Worm (Caenorhabditis elegans) whole organism, late embryonic: Measurements from ENCODE around the gene scl-11.

Experiments
- C08G9.2 ChIP-seq: sonication (generic microtip); optimal IDR thresholded peaks from 2 replicates; lab custom pipeline; 2016; ENCODE audit warnings: mild to moderate bottlenecking, missing genetic modification characterization, moderate library complexity, missing compliant biosample characterization
- T23F11.4 ChIP-seq: fragments of 200-800 bp; sonication (Bioruptor generic); optimal IDR thresholded peaks from 2 replicates; lab custom pipeline; 2018; ENCODE audit warnings: mild to moderate bottlenecking, missing genetic modification characterization, missing compliant biosample characterization
- Y22D7AL.16 ChIP-seq: sonication (generic microtip); optimal IDR thresholded peaks from 2 replicates; lab custom pipeline; 2016; ENCODE audit warnings: missing genetic modification characterization, missing compliant biosample characterization
- ahr-1 ChIP-seq: sonication (generic microtip); optimal IDR thresholded peaks from 2 replicates; lab custom pipeline; 2016; ENCODE audit warnings: missing genetic modification characterization, missing compliant biosample characterization
- ceh-14 ChIP-seq: sonication (generic microtip); optimal IDR thresholded peaks from 2 replicates; lab custom pipeline; 2016; ENCODE audit warnings: missing genotype, missing genetic modification characterization, missing compliant biosample characterization
- ceh-18 ChIP-seq: sonication (generic microtip); optimal IDR thresholded peaks from 2 replicates; lab custom pipeline; 2016; ENCODE audit warnings: missing genetic modification characterization, missing compliant biosample characterization
- ceh-19 ChIP-seq: fragments of 200-800 bp; sonication (Bioruptor generic); optimal IDR thresholded peaks from 2 replicates; lab custom pipeline; 2018; ENCODE audit warnings: mild to moderate bottlenecking, missing genetic modification characterization, missing compliant biosample characterization
- ceh-2 ChIP-seq: sonication (generic microtip); optimal IDR thresholded peaks from 2 replicates; lab custom pipeline; 2016; ENCODE audit warnings: missing genotype, missing genetic modification characterization, missing compliant biosample characterization
- ceh-22 ChIP-seq: sonication (generic microtip); optimal IDR thresholded peaks from 2 replicates; lab custom pipeline; 2017; ENCODE audit warnings: missing biosample characterization, missing genetic modification characterization
- ceh-30 ChIP-seq: fragments of 150-350 bp; optimal IDR thresholded peaks from 2 replicates; lab custom pipeline; 2014; ENCODE audit warnings: missing biosample characterization, missing genetic modification characterization
- ceh-31 ChIP-seq: sonication (generic microtip); optimal IDR thresholded peaks from 2 replicates; lab custom pipeline; 2016; ENCODE audit warnings: missing genetic modification characterization, missing compliant biosample characterization
- ceh-45 ChIP-seq: fragments of 200-800 bp; sonication (Bioruptor generic); IDR thresholded peaks from 2 replicates; pipeline ENCODE4 v1.3.6; 2022; ENCODE audit warnings: missing genetic modification reagents, missing genetic modification characterization, missing compliant biosample characterization
- ceh-48 ChIP-seq: sonication (generic microtip); optimal IDR thresholded peaks from 2 replicates; lab custom pipeline; 2016; ENCODE audit warnings: missing genetic modification characterization, inconsistent platforms, missing compliant biosample characterization
- ceh-6 ChIP-seq: fragments of 200-800 bp; sonication (Bioruptor generic); optimal IDR thresholded peaks from 2 replicates; lab custom pipeline; 2018; ENCODE audit warnings: mild to moderate bottlenecking, missing genetic modification characterization, missing compliant biosample characterization
- che-1 ChIP-seq: sonication (generic microtip); optimal IDR thresholded peaks from 2 replicates; lab custom pipeline; 2016; ENCODE audit warnings: mild to moderate bottlenecking, missing genetic modification characterization, missing compliant biosample characterization
- elt-2 ChIP-seq: sonication (generic microtip); optimal IDR thresholded peaks from 2 replicates; lab custom pipeline; 2016; ENCODE audit warnings: missing genetic modification reagents, missing genetic modification characterization, missing compliant biosample characterization
- elt-4 ChIP-seq: sonication (generic microtip); optimal IDR thresholded peaks from 2 replicates; lab custom pipeline; 2016; ENCODE audit warnings: missing genetic modification characterization, missing compliant biosample characterization
- ets-4 ChIP-seq: sonication (generic microtip); optimal IDR thresholded peaks from 2 replicates; lab custom pipeline; 2016; ENCODE audit warnings: missing genetic modification characterization, missing compliant biosample characterization
- eyg-1 ChIP-seq: sonication (generic microtip); optimal IDR thresholded peaks from 2 replicates; lab custom pipeline; 2016; ENCODE audit warnings: missing genotype, missing genetic modification characterization, missing compliant biosample characterization
- fax-1 ChIP-seq: sonication (generic microtip); optimal IDR thresholded peaks from 2 replicates; lab custom pipeline; 2016; ENCODE audit warnings: missing genotype, missing genetic modification characterization, missing compliant biosample characterization
- fkh-10 ChIP-seq: fragments of 150-350 bp; optimal IDR thresholded peaks from 2 replicates; lab custom pipeline; 2014; ENCODE audit warnings: missing biosample characterization, missing genetic modification reagents, missing genetic modification characterization
- hlh-6 ChIP-seq: sonication (generic microtip); optimal IDR thresholded peaks from 2 replicates; lab custom pipeline; 2016; ENCODE audit warnings: missing genotype, missing genetic modification characterization, missing compliant biosample characterization
- hlh-8 ChIP-seq: sonication (generic microtip); optimal IDR thresholded peaks from 2 replicates; lab custom pipeline; 2016; ENCODE audit warnings: missing genotype, missing genetic modification characterization, missing compliant biosample characterization
- lim-6 ChIP-seq: sonication (generic microtip); optimal IDR thresholded peaks from 2 replicates; lab custom pipeline; 2016; ENCODE audit warnings: missing genetic modification characterization, missing compliant biosample characterization
- madf-2 ChIP-seq: sonication (generic microtip); optimal IDR thresholded peaks from 2 replicates; lab custom pipeline; 2017; ENCODE audit warnings: missing genetic modification characterization, missing compliant biosample characterization
- mec-3 ChIP-seq: sonication (generic microtip); optimal IDR thresholded peaks from 2 replicates; lab custom pipeline; 2016; ENCODE audit warnings: borderline replicate concordance, missing genetic modification characterization, missing compliant biosample characterization
- nhr-11 ChIP-seq: fragments of 150-350 bp; optimal IDR thresholded peaks from 2 replicates; lab custom pipeline; 2014; ENCODE audit warnings: missing biosample characterization, missing genetic modification characterization
- nhr-232 ChIP-seq: sonication (generic microtip); optimal IDR thresholded peaks from 2 replicates; lab custom pipeline; 2016; ENCODE audit warnings: missing genetic modification characterization, missing compliant biosample characterization
- npax-4 ChIP-seq: sonication (generic microtip); optimal IDR thresholded peaks from 2 replicates; lab custom pipeline; 2016; ENCODE audit warnings: missing genetic modification characterization, missing compliant biosample characterization
- pag-3 ChIP-seq: sonication (generic microtip); optimal IDR thresholded peaks from 2 replicates; lab custom pipeline; 2016; ENCODE audit warnings: missing compliant biosample characterization, missing genetic modification characterization, borderline replicate concordance
- pat-9 ChIP-seq: fragments of 200-800 bp; sonication (Bioruptor generic); optimal IDR thresholded peaks from 2 replicates; lab custom pipeline; 2018; ENCODE audit warnings: mild to moderate bottlenecking, missing genetic modification characterization, moderate library complexity, missing compliant biosample characterization
- pax-1 ChIP-seq: fragments of 150-350 bp; optimal IDR thresholded peaks from 2 replicates; lab custom pipeline; 2014; ENCODE audit warnings: missing biosample characterization, missing genetic modification characterization
- pha-4 ChIP-seq: fragments of 150-350 bp; optimal IDR thresholded peaks from 2 replicates; lab custom pipeline; 2018; ENCODE audit warnings: missing biosample characterization, missing genetic modification reagents, missing genetic modification characterization
- pros-1 ChIP-seq: fragments of 150-350 bp; optimal IDR thresholded peaks from 2 replicates; lab custom pipeline; 2014; ENCODE audit warnings: missing biosample characterization, missing genetic modification reagents, missing genetic modification characterization
- rnt-1 ChIP-seq: sonication (generic microtip); optimal IDR thresholded peaks from 2 replicates; lab custom pipeline; 2016; ENCODE audit warnings: missing genetic modification characterization, missing compliant biosample characterization
- sdc-2 ChIP-seq: sonication (generic microtip); optimal IDR thresholded peaks from 2 replicates; lab custom pipeline; 2016; ENCODE audit warnings: missing genotype, missing genetic modification characterization, missing compliant biosample characterization
- sox-2 ChIP-seq: fragments of 200-800 bp; sonication (Bioruptor generic); IDR thresholded peaks from 2 replicates; pipeline ENCODE4 v1.3.6; 2022; ENCODE audit warnings: missing genetic modification reagents, missing genetic modification characterization, missing compliant biosample characterization
- sox-4 ChIP-seq: sonication (generic microtip); optimal IDR thresholded peaks from 2 replicates; lab custom pipeline; 2017; ENCODE audit warnings: mild to moderate bottlenecking, missing genetic modification characterization, inconsistent platforms, missing compliant biosample characterization
- tbx-2 ChIP-seq: sonication (generic microtip); optimal IDR thresholded peaks from 2 replicates; lab custom pipeline; 2016; ENCODE audit warnings: missing genetic modification characterization, missing compliant biosample characterization
- ttx-3 ChIP-seq: sonication (generic microtip); optimal IDR thresholded peaks from 2 replicates; lab custom pipeline; 2016; ENCODE audit warnings: missing genetic modification reagents, missing genetic modification characterization, missing compliant biosample characterization
- unc-42 ChIP-seq: sonication (generic microtip); optimal IDR thresholded peaks from 2 replicates; lab custom pipeline; 2016; ENCODE audit warnings: missing genotype, missing genetic modification characterization, missing compliant biosample characterization
- unc-55 ChIP-seq: sonication (generic microtip); optimal IDR thresholded peaks from 2 replicates; lab custom pipeline; 2017; ENCODE audit warnings: missing biosample characterization, missing genetic modification reagents, missing genetic modification characterization
- zip-5 ChIP-seq: sonication (generic microtip); optimal IDR thresholded peaks from 2 replicates; lab custom pipeline; 2016; ENCODE audit warnings: missing genetic modification characterization, missing compliant biosample characterization
- ztf-16 ChIP-seq: sonication (generic microtip); optimal IDR thresholded peaks from 2 replicates; lab custom pipeline; 2017; ENCODE audit warnings: missing genetic modification characterization, missing compliant biosample characterization

Gene scl-11

DNA sequence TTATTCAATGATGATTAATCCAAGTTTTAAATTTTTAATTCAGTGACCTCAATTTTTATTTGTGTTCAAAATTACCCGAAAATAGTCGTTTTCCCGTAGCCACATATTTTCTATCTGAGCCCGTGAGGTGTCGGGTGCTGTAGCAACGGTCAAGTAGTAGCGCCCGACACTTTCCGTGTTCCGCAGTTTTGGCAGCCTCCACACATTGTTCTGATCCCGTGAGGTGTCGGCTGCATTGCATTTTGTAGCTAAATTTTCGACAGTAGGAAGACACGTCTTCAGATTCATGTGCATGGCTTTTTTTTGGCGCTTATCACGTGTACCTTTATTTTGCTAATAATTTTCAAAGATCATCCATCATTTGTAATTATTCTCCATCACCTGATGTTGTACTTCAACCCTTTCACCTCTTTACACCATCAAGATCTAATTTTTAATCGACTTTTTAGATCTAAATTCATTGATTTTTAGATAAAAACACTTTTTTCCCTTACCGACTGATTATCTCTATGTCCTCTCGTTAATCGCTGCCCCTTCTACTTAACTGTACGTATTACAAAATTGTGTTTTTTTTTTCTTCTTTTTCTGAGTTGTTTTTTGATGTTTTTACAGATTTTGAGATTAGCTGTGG is 37.3 kb upstream of the scl-11 start:
- no peak for TF ChIP-seq eyg-1 (tag; lab: Kevin White, UChicago)
- TF ChIP-seq hlh-8 = no peak
- no peak for TF ChIP-seq Y22D7AL.16
- TF ChIP-seq madf-2 (tag; lab: Kevin White, UChicago) = no peak
- no peak for TF ChIP-seq mec-3
- no peak for TF ChIP-seq ceh-2 (tag; lab: Kevin White, UChicago)
- no peak for TF ChIP-seq ceh-30
- no peak for TF ChIP-seq unc-55 (GFP tag; lab: Kevin White, UChicago)
- no peak for TF ChIP-seq elt-4
- TF ChIP-seq pag-3 (tag; lab: Kevin White, UChicago) = no peak
- TF ChIP-seq ceh-6 (GFP tag; lab: Kevin White, UChicago) = no peak
- TF ChIP-seq sox-4 (tag; lab: Kevin White, UChicago) = no peak
- no peak for TF ChIP-seq ceh-22 (tag; lab: Kevin White, UChicago)
- TF ChIP-seq pat-9 = no peak
- no peak for TF ChIP-seq ceh-19 (GFP tag; lab: Kevin White, UChicago)
- no peak for TF ChIP-seq pros-1 (tag; lab: Kevin White, UChicago)
- TF ChIP-seq rnt-1 = no peak

DNA sequence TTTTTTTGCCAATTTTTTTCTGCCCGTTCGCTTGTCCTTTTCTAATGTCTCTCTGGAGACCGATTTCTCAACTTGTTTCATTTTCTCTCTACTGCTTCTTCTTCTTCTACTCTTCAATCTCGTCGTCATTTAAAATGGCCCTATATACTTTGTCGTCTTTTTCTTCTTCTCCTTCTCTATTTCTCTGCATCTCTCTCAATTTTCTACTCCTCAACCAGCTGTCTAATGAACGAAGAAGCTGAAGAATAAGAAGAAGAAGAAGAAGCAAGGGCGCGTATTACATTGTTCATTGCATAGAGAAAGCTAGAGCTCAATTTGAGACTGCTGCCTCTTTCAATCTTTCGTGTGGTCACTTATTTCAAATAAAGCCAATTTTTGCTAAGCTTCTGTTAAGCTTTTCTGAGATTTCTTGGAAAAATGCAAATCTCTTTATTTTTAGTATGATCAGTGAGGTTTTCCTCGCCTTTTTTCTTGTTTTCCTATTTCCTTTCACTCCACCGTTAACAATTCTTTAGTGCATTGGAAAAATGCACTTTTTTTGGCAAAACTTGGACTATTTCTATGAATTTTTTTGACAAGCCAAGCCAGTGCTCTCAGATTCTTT is 35.3 kb upstream of the scl-11 start:
- peak; percentile 79 for TF ChIP-seq unc-55 (GFP tag; lab: Kevin White, UChicago)
- no peak for TF ChIP-seq ttx-3 (tag; lab: Kevin White, UChicago)
- peak; percentile 35 for TF ChIP-seq tbx-2
- peak; percentile 5 for TF ChIP-seq ceh-19 (GFP tag; lab: Kevin White, UChicago)
- peak; percentile 27 for TF ChIP-seq ceh-31 (tag; lab: Kevin White, UChicago)
- TF ChIP-seq elt-2 (tag; lab: Kevin White, UChicago) = no peak
- TF ChIP-seq unc-42 = peak; percentile 56
- TF ChIP-seq hlh-8 = peak; percentile 6

DNA sequence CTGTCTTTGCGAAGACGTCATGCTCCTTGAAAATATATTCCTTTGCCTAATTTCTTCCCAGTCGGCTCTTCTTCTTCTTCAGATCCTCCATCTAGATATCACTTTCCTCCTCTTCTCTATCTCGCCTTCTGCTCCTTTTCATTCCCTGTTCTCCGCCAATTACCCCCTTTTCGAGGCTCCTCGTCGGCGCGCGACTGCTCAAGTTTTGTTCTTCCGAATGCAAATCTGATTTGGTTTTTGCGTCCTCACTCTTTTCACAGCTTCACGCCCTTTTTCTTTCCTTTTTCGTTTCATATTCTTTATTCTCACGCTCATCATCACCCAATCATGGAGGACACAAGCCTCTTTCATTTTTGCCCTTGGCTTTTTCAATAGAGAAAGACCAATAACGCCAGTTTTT is 34.4 kb upstream of the scl-11 start:
- peak; percentile 16 for TF ChIP-seq sox-4 (tag; lab: Kevin White, UChicago)
- TF ChIP-seq ceh-31 (tag; lab: Kevin White, UChicago) = no peak
- no peak for TF ChIP-seq sox-2 (GFP tag; lab: Robert Waterston, UW)
- peak; percentile 82 for TF ChIP-seq unc-42
- no peak for TF ChIP-seq mec-3

DNA sequence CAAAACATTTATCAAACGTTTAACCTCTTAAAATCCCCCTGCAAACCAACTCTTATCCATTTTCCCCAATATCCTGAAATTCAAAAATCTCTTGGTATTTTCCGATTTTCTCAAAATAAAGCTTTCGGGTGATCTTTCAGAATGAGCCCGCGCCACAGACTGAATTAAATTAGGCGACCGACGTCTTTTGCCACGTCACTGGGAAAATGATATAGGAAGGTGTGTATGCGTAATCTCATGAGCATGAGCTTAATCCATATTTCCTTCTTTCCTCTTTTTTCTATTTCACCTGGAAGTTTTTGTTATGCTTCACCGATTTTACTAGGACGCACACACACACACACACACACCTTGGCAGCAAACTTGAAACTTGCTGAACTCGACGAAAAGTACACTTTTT is 30.2 kb upstream of the scl-11 start:
- TF ChIP-seq ceh-45 (GFP tag; lab: Robert Waterston, UW) (no peak), nhr-11 (tag; lab: Kevin White, UChicago) (no peak), pax-1 (tag; lab: Kevin White, UChicago) (no peak), madf-2 (tag; lab: Kevin White, UChicago) (no peak), sox-4 (tag; lab: Kevin White, UChicago) (no peak), unc-55 (GFP tag; lab: Kevin White, UChicago) (no peak), npax-4 (tag; lab: Kevin White, UChicago) (no peak), lim-6 (tag; lab: Kevin White, UChicago) (no peak)

DNA sequence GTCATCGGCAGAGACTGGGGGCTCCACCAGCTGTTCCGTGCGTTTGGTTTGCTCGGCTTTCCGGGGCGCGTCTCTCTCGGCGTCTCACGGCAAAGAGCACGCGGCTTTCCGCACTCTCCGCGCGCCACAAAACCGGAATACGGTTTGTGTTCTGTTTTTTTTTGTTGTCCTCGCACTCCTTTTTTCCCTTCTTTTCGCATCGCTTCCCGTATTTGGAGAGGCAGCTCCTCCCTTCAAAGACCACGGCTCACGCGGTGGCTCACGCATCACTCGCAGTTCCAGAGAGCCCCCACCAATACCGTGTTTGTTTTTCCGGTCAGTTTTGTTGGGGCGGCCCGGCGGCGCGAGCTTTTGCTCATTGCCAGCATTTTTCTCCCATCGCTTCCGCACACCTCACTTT is 28.3 kb upstream of the scl-11 start:
- TF ChIP-seq ahr-1 (tag; lab: Kevin White, UChicago) (no peak), ceh-14 (no peak), tbx-2 (peak; percentile 21), madf-2 (tag; lab: Kevin White, UChicago) (no peak), zip-5 (tag; lab: Kevin White, UChicago) (no peak), C08G9.2 (tag; lab: Kevin White, UChicago) (peak; percentile 36), ceh-48 (tag; lab: Kevin White, UChicago) (no peak), ceh-19 (GFP tag; lab: Kevin White, UChicago) (no peak), T23F11.4 (GFP tag; lab: Kevin White, UChicago) (no peak), eyg-1 (tag; lab: Kevin White, UChicago) (no peak), sox-4 (tag; lab: Kevin White, UChicago) (no peak), hlh-6 (peak; percentile 54), che-1 (tag; lab: Kevin White, UChicago) (no peak), nhr-232 (tag; lab: Kevin White, UChicago) (no peak), npax-4 (tag; lab: Kevin White, UChicago) (no peak), sdc-2 (no peak), fkh-10 (GFP tag; lab: Kevin White, UChicago) (no peak), ceh-31 (tag; lab: Kevin White, UChicago) (no peak), pha-4 (tag; lab: Kevin White, UChicago) (no peak), ztf-16 (tag; lab: Kevin White, UChicago) (no peak), ceh-18 (tag; lab: Kevin White, UChicago) (no peak), elt-4 (peak; percentile 55), fax-1 (tag; lab: Kevin White, UChicago) (peak; percentile 57), ets-4 (no peak)
